Worm (Caenorhabditis elegans): ENCODE results near the gene Y39E4B.10.
A peak's percentile ranks its signal among the peaks of the same experiment; 100 is the strongest.

The Y39E4B.10 gene

DNA sequence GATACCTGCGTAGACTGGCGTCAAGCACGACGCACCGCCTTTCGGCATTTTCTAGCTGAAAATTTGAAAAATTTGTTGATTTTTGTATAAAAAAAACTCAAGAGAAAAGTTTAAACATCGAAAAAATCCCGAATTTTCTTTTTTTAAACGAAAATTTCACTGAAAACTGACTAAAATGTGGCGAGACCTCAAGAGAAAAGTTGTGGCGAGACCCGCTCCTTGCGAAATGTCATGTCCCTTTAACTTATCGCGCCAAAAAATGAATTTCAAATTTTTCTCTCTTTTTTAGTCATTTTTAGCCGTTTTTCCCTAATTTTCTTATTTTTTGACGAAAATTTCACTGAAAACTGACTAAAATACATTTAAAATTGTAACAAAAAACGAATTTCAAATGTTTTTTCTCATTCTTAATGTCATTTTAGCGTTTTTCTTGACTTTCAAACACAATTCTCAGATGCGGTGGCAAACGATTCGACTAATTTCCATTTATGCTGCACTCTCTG is 16.9 kb upstream of the Y39E4B.10 start, which contains the start of the genes snpc-1.2 and Y39E4B.5:
TSS of gene snpc-1.2 (minus strand) at position 78 of the 503 bp plus-strand sequence.
TSS of gene Y39E4B.5 (plus strand) at position 453 of the 503 bp plus-strand sequence.
- no peak for TF ChIP-seq tra-4 (tag; optimal IDR thresholded peaks at IDR 0.05)
- no peak for TF ChIP-seq ets-7 (tag; optimal IDR thresholded peaks at IDR 0.05)
- no peak for TF ChIP-seq hmg-4 (GFP tag; optimal IDR thresholded peaks at IDR 0.05)
- TF ChIP-seq tbx-37 (GFP tag; conservative IDR thresholded peaks at IDR 0.05): no peak
- TF ChIP-seq flt-1 (GFP tag; IDR thresholded peaks at IDR 0.05): no peak
- no peak for TF ChIP-seq B0310.2 (tag; optimal IDR thresholded peaks at IDR 0.05)
- TF ChIP-seq scrt-1 (GFP tag; IDR thresholded peaks at IDR 0.05): no peak
- no peak for TF ChIP-seq tbx-11 (GFP tag; IDR thresholded peaks at IDR 0.05)
- TF ChIP-seq sea-1 (GFP tag; conservative IDR thresholded peaks at IDR 0.05): no peak
- TF ChIP-seq hmbx-1 (tag; optimal IDR thresholded peaks at IDR 0.05): no peak
- no peak for TF ChIP-seq aly-1 (tag; optimal IDR thresholded peaks at IDR 0.05)
- no peak for TF ChIP-seq ceh-13 (GFP tag; optimal IDR thresholded peaks at IDR 0.05)
- no peak for TF ChIP-seq ceh-36 (tag; optimal IDR thresholded peaks at IDR 0.05)

- no peak for TF ChIP-seq ama-1 (optimal IDR thresholded peaks at IDR 0.05)
- TF ChIP-seq flt-1 (GFP tag; IDR thresholded peaks at IDR 0.05): no peak
- no peak for TF ChIP-seq hmg-4 (GFP tag; optimal IDR thresholded peaks at IDR 0.05)
- TF ChIP-seq tbx-11 (GFP tag; IDR thresholded peaks at IDR 0.05): no peak
- no peak for TF ChIP-seq pes-1 (GFP tag; IDR thresholded peaks at IDR 0.05)
- no peak for TF ChIP-seq aly-1 (tag; optimal IDR thresholded peaks at IDR 0.05)
- no peak for TF ChIP-seq ceh-36 (tag; optimal IDR thresholded peaks at IDR 0.05)
- TF ChIP-seq hmbx-1 (tag; optimal IDR thresholded peaks at IDR 0.05): no peak
- no peak for TF ChIP-seq sea-1 (GFP tag; conservative IDR thresholded peaks at IDR 0.05)
- no peak for TF ChIP-seq hnd-1 (tag; optimal IDR thresholded peaks at IDR 0.05)
- no peak for TF ChIP-seq scrt-1 (GFP tag; IDR thresholded peaks at IDR 0.05)
Measured at ce11 chrIII:13164902-13165301, 12.2 kb upstream of the Y39E4B.10 start.

DNA sequence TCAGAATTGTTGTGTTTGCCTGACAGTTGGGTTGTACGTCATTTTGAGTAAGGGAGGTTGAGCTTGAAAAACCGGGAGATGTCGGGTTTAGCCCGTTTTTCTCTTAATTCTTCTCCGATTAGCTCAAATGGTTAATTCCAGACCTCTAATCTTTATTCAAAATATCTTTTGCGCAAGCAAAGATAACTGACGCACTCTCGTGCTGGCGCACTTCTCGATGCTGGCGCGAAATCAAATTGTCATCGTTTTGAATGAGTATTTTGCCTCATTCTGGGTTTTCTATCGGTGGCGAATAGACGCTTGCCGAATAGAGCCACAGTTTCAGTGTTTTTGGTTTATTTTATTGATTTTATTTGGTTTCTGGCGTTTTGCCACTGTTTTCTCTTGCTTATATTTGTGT is 8.0 kb upstream of the Y39E4B.10 start:
- TF ChIP-seq sea-1 (GFP tag; conservative IDR thresholded peaks at IDR 0.05) (no peak), scrt-1 (GFP tag; IDR thresholded peaks at IDR 0.05) (0 out of 2 replicates have a peak, but pooled peaks have one; percentile 12), flt-1 (GFP tag; IDR thresholded peaks at IDR 0.05) (0 out of 2 replicates have a peak, but pooled peaks have one; percentile 25)

- TF ChIP-seq tbx-37 (GFP tag; conservative IDR thresholded peaks at IDR 0.05): no peak
- TF ChIP-seq flt-1 (GFP tag; IDR thresholded peaks at IDR 0.05): no peak
- no peak for TF ChIP-seq aly-1 (tag; optimal IDR thresholded peaks at IDR 0.05)
- TF ChIP-seq B0310.2 (tag; optimal IDR thresholded peaks at IDR 0.05): no peak
- TF ChIP-seq ceh-13 (GFP tag; optimal IDR thresholded peaks at IDR 0.05): no peak
- no peak for TF ChIP-seq ceh-36 (tag; optimal IDR thresholded peaks at IDR 0.05)
- no peak for TF ChIP-seq sea-1 (GFP tag; conservative IDR thresholded peaks at IDR 0.05)
- no peak for TF ChIP-seq scrt-1 (GFP tag; IDR thresholded peaks at IDR 0.05)
- no peak for TF ChIP-seq pes-1 (GFP tag; IDR thresholded peaks at IDR 0.05)
- TF ChIP-seq hmg-4 (GFP tag; optimal IDR thresholded peaks at IDR 0.05): no peak
- no peak for TF ChIP-seq ets-7 (tag; optimal IDR thresholded peaks at IDR 0.05)
- no peak for TF ChIP-seq ama-1 (optimal IDR thresholded peaks at IDR 0.05)
- no peak for TF ChIP-seq tra-4 (tag; optimal IDR thresholded peaks at IDR 0.05)
- TF ChIP-seq tbx-11 (GFP tag; IDR thresholded peaks at IDR 0.05): no peak
- TF ChIP-seq hmbx-1 (tag; optimal IDR thresholded peaks at IDR 0.05): no peak
Measured at ce11 chrIII:13153517-13153916, 859 bp upstream of the Y39E4B.10 start, which contains the start of gene abce-1. TSS of gene abce-1 (plus strand) at chrIII:13153817.

ce11 chrIII:13151765-13152164 is 893 bp downstream of the Y39E4B.10 start:
- TF ChIP-seq tbx-37 (GFP tag; conservative IDR thresholded peaks at IDR 0.05) (no peak), flt-1 (GFP tag; IDR thresholded peaks at IDR 0.05) (no peak), tra-4 (tag; optimal IDR thresholded peaks at IDR 0.05) (no peak), B0310.2 (tag; optimal IDR thresholded peaks at IDR 0.05) (no peak), scrt-1 (GFP tag; IDR thresholded peaks at IDR 0.05) (no peak), ama-1 (optimal IDR thresholded peaks at IDR 0.05) (no peak)

ce11 chrIII:13139301-13139700 is 13.4 kb downstream of the Y39E4B.10 start, which contains the start of gene bre-2:
TSS of gene bre-2 (minus strand) at chrIII:13139626.
- TF ChIP-seq F13C5.2 (tag; optimal IDR thresholded peaks at IDR 0.05) (no peak), pes-1 (GFP tag; IDR thresholded peaks at IDR 0.05) (no peak), tbx-37 (GFP tag; conservative IDR thresholded peaks at IDR 0.05) (no peak), tra-4 (tag; optimal IDR thresholded peaks at IDR 0.05) (no peak), tbx-11 (GFP tag; IDR thresholded peaks at IDR 0.05) (no peak), B0310.2 (tag; optimal IDR thresholded peaks at IDR 0.05) (no peak), ets-7 (tag; optimal IDR thresholded peaks at IDR 0.05) (no peak)

DNA sequence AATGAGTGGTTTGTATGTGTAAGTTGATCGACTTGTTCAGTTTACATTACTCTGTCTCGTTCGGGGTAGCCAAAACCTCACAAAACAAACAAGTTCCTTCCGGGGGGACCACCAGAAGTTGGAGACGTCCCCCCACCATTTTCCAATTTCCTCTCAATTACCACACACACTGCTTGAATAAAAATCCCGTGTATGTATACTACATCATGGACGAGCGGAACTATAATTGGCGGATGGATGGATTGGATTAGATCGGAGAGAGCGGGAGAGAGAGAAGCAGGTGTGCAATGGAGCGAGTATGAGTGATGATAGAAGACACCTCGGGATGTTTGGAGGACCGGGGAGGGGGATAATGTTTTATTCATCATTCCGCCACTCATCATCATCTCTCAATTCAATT is 21.4 kb downstream of the Y39E4B.10 start:
- TF ChIP-seq scrt-1 (GFP tag; IDR thresholded peaks at IDR 0.05) (no peak), pes-1 (GFP tag; IDR thresholded peaks at IDR 0.05) (no peak), aly-1 (tag; optimal IDR thresholded peaks at IDR 0.05) (no peak), flt-1 (GFP tag; IDR thresholded peaks at IDR 0.05) (no peak), ama-1 (optimal IDR thresholded peaks at IDR 0.05) (no peak), ets-7 (tag; optimal IDR thresholded peaks at IDR 0.05) (no peak), ceh-13 (GFP tag; optimal IDR thresholded peaks at IDR 0.05) (no peak), ceh-36 (tag; optimal IDR thresholded peaks at IDR 0.05) (no peak), hnd-1 (tag; optimal IDR thresholded peaks at IDR 0.05) (no peak), tra-4 (tag; optimal IDR thresholded peaks at IDR 0.05) (no peak), hmg-4 (GFP tag; optimal IDR thresholded peaks at IDR 0.05) (no peak), hmbx-1 (tag; optimal IDR thresholded peaks at IDR 0.05) (no peak), sea-1 (GFP tag; conservative IDR thresholded peaks at IDR 0.05) (no peak), B0310.2 (tag; optimal IDR thresholded peaks at IDR 0.05) (no peak), tbx-37 (GFP tag; conservative IDR thresholded peaks at IDR 0.05) (no peak), tbx-11 (GFP tag; IDR thresholded peaks at IDR 0.05) (no peak)

DNA sequence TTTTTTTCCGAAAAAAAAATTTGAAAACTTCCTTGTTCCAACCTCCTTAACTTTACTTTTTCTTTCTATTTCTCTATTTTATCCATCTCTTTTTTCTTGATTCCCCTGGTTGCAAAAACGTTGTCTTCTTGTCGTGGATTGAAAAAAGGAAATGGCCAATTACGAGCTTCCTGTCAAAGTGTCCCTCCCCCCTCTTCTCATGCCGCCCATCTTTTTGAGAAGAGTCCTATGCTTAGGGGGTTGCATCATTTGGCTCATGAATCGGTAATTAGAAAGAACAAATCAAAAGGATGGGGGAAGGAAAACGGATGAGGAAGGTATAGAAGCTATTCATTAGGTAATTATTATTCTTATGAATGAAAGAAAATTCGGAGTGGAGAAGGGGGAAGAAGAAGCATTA is 25.5 kb downstream of the Y39E4B.10 start:
- TF ChIP-seq ama-1 (optimal IDR thresholded peaks at IDR 0.05): no peak
- no peak for TF ChIP-seq tra-4 (tag; optimal IDR thresholded peaks at IDR 0.05)
- no peak for TF ChIP-seq hmbx-1 (tag; optimal IDR thresholded peaks at IDR 0.05)
- TF ChIP-seq hmg-4 (GFP tag; optimal IDR thresholded peaks at IDR 0.05): no peak
- no peak for TF ChIP-seq B0310.2 (tag; optimal IDR thresholded peaks at IDR 0.05)
- TF ChIP-seq aly-1 (tag; optimal IDR thresholded peaks at IDR 0.05): no peak
- TF ChIP-seq sea-1 (GFP tag; conservative IDR thresholded peaks at IDR 0.05): no peak
- no peak for TF ChIP-seq flt-1 (GFP tag; IDR thresholded peaks at IDR 0.05)
- TF ChIP-seq tbx-11 (GFP tag; IDR thresholded peaks at IDR 0.05): no peak
- no peak for TF ChIP-seq scrt-1 (GFP tag; IDR thresholded peaks at IDR 0.05)
- no peak for TF ChIP-seq F13C5.2 (tag; optimal IDR thresholded peaks at IDR 0.05)
- TF ChIP-seq ets-7 (tag; optimal IDR thresholded peaks at IDR 0.05): no peak
- no peak for TF ChIP-seq ceh-13 (GFP tag; optimal IDR thresholded peaks at IDR 0.05)
- no peak for TF ChIP-seq pes-1 (GFP tag; IDR thresholded peaks at IDR 0.05)
- TF ChIP-seq hnd-1 (tag; optimal IDR thresholded peaks at IDR 0.05): no peak
- no peak for TF ChIP-seq ceh-36 (tag; optimal IDR thresholded peaks at IDR 0.05)
- no peak for TF ChIP-seq tbx-37 (GFP tag; conservative IDR thresholded peaks at IDR 0.05)
